ENCODE assay signal across 2 fruit fly cellular contexts in the genomic region with DNA sequence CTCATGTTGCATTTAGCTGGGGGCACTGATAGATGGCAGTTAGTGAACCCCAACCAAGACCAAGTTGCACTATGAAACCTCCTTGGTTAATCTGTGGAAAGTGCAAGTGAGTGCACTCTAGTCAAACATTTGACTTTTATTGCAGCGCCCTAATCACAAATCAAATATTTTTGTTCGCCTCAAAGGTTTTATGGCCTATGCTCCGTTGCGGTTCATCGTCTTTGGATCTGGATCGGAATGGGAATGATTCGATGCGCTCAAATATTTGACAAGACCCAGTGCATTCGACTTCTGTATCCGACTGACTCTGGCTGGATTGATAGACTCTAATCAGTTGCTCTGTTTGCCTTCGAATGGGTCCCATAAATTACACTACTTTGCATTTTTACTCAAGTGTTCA.
TF ChIP-seq lines count a peak whose summit lies in the region.

No protein-coding gene starts in this region.

- TF ChIP-seq CTCF in whole organism, embryonic (GFP tag; optimal IDR thresholded peaks at IDR 0.05; lab: Kevin White, UChicago), result no peak

TF ChIP-seq in whole organism, embryonic, 481 proteins besides CTCF, POLR2A, EP300 and RAD21 (continues in another document):
- TF ChIP-seq nerfin-2 (GFP tag; IDR thresholded peaks at IDR 0.05; lab: Robert Waterston, UW; ENCODE audit: partially characterized antibody) (no peak), CG2712 (tag; optimal IDR thresholded peaks at IDR 0.05; lab: Kevin White, UChicago) (peak; percentile 15), Fer3 (tag; optimal IDR thresholded peaks at IDR 0.05; lab: Kevin White, UChicago) (no peak), CG2202 (tag; optimal IDR thresholded peaks at IDR 0.05; lab: Kevin White, UChicago) (peak; percentile 50), CG7745 (tag; optimal IDR thresholded peaks at IDR 0.05; lab: Kevin White, UChicago) (peak; percentile 18), Doc2 (GFP tag; IDR thresholded peaks at IDR 0.05; lab: Robert Waterston, UW) (no peak), CG14710 (tag; optimal IDR thresholded peaks at IDR 0.05; lab: Kevin White, UChicago) (peak; percentile 8), CG6813 (GFP tag; optimal IDR thresholded peaks at IDR 0.05; lab: Kevin White, UChicago) (peak; percentile 44), CG15479 (GFP tag; optimal IDR thresholded peaks at IDR 0.05; lab: Kevin White, UChicago) (peak; percentile 49), dmrt11E (tag; optimal IDR thresholded peaks at IDR 0.05; lab: Kevin White, UChicago) (peak; percentile 23), Blimp-1 (GFP tag; optimal IDR thresholded peaks at IDR 0.05; lab: Kevin White, UChicago) (peak; percentile 44), Xrp1 (GFP tag; IDR thresholded peaks at IDR 0.05; lab: Robert Waterston, UW) (peak; percentile 43; the same call in 1 of the 2 replicates), gsb-n (tag; optimal IDR thresholded peaks at IDR 0.05; lab: Kevin White, UChicago) (peak; percentile 73), D19A (tag; optimal IDR thresholded peaks at IDR 0.05; lab: Kevin White, UChicago) (peak; percentile 37), CG14441 (GFP tag; IDR thresholded peaks at IDR 0.05; lab: Robert Waterston, UW) (no peak), CG17328 (GFP tag; IDR thresholded peaks at IDR 0.05; lab: Robert Waterston, UW) (no peak), CG10979 (tag; optimal IDR thresholded peaks at IDR 0.05; lab: Kevin White, UChicago) (peak; percentile 14), cad (GFP tag; optimal IDR thresholded peaks at IDR 0.05; lab: Kevin White, UChicago) (peak; percentile 38), CG13296 (GFP tag; optimal IDR thresholded peaks at IDR 0.05; lab: Kevin White, UChicago) (no peak), Nf-YB (GFP tag; optimal IDR thresholded peaks at IDR 0.05; lab: Kevin White, UChicago) (peak; percentile 5), CG33557 (GFP tag; optimal IDR thresholded peaks at IDR 0.05; lab: Kevin White, UChicago) (peak; percentile 54), lola (GFP tag; optimal IDR thresholded peaks at IDR 0.05; lab: Kevin White, UChicago) (peak in 1 of 3 experiments; percentile 41), HLHmδ (GFP tag; optimal IDR thresholded peaks at IDR 0.05; lab: Kevin White, UChicago) (peak; percentile 40), kni (GFP tag; optimal IDR thresholded peaks at IDR 0.05; lab: Kevin White, UChicago) (no peak), CG18619 (GFP tag; optimal IDR thresholded peaks at IDR 0.05; lab: Kevin White, UChicago) (no peak), CG18262 (tag; optimal IDR thresholded peaks at IDR 0.05; lab: Kevin White, UChicago) (peak; percentile 30), CG1603 (tag; optimal IDR thresholded peaks at IDR 0.05; lab: Kevin White, UChicago) (peak; percentile 44), h (optimal IDR thresholded peaks at IDR 0.05; lab: Kevin White, UChicago) (no peak), ac (GFP tag; optimal IDR thresholded peaks at IDR 0.05; lab: Kevin White, UChicago) (peak; percentile 50), CG8924 (tag; optimal IDR thresholded peaks at IDR 0.05; lab: Kevin White, UChicago) (peak; percentile 7), Max (GFP tag; optimal IDR thresholded peaks at IDR 0.05; lab: Kevin White, UChicago) (no peak), Hr78 (GFP tag; optimal IDR thresholded peaks at IDR 0.05; lab: Kevin White, UChicago) (peak in 1 of 2 experiments; percentile 74), CG3065 (GFP tag; optimal IDR thresholded peaks at IDR 0.05; lab: Kevin White, UChicago) (no peak), Kr (GFP tag; optimal IDR thresholded peaks at IDR 0.05; lab: Kevin White, UChicago) (peak; percentile 54), org-1 (GFP tag; optimal IDR thresholded peaks at IDR 0.05; lab: Kevin White, UChicago) (peak; percentile 15), CG15696 (tag; optimal IDR thresholded peaks at IDR 0.05; lab: Kevin White, UChicago) (peak; percentile 55), z (GFP tag; IDR thresholded peaks at IDR 0.05; lab: Robert Waterston, UW) (0 out of 3 replicates have a peak, but pooled peaks have one; percentile 41), mld (GFP tag; IDR thresholded peaks at IDR 0.05; lab: Robert Waterston, UW; ENCODE audit: partially characterized antibody) (no peak), CG9727 (GFP tag; optimal IDR thresholded peaks at IDR 0.05; lab: Kevin White, UChicago) (peak; percentile 38), gcm (GFP tag; optimal IDR thresholded peaks at IDR 0.05; lab: Kevin White, UChicago) (no peak), CG31441 (GFP tag; IDR thresholded peaks at IDR 0.05; lab: Robert Waterston, UW) (0 out of 2 replicates have a peak, but pooled peaks have one; percentile 24), mam (GFP tag; optimal IDR thresholded peaks at IDR 0.05; lab: Kevin White, UChicago) (no peak)

TF ChIP-seq in whole organism, prepupa, 60 proteins besides CTCF, POLR2A, EP300 and RAD21:
- TF ChIP-seq fkh (GFP tag; optimal IDR thresholded peaks at IDR 0.05; lab: Kevin White, UChicago), result peak; percentile 50
- no peak for TF ChIP-seq Smox (GFP tag; optimal IDR thresholded peaks at IDR 0.05; lab: Kevin White, UChicago)

Comparison
In these comparisons a context has a peak if more than half of its experiments do, and no peak if none do; other contexts are left out.
1. Of the 7 proteins assayed by ChIP-seq in both whole organism, embryonic and whole organism, prepupa: peak only in whole organism, embryonic: Blimp-1; only in whole organism, prepupa: none; in both: none; in neither: 6.